Fruit fly (Drosophila melanogaster): ENCODE data around the gene CG31606.

CG31606 gene

dm6 chr2L:8128911-8129310, 18.5 kb upstream of the CG31606 start:
- TF ChIP-seq Mnt (GFP tag; optimal IDR thresholded peaks at IDR 0.05) = no peak
- peak; percentile 90 for TF ChIP-seq kay (GFP tag; ENCODE audit: borderline replicate concordance)

dm6 chr2L:8129996-8130641, 17.3 kb upstream of the CG31606 start:
- TF ChIP-seq CG7045 (GFP tag; optimal IDR thresholded peaks at IDR 0.05) (no peak), CG1620 (GFP tag; optimal IDR thresholded peaks at IDR 0.05) (no peak), CG12768 (GFP tag; optimal IDR thresholded peaks at IDR 0.05) (no peak), cic (GFP tag; optimal IDR thresholded peaks at IDR 0.05) (no peak), CG5204 (GFP tag; optimal IDR thresholded peaks at IDR 0.05) (no peak), Mnt (GFP tag; optimal IDR thresholded peaks at IDR 0.05) (no peak), Clk (GFP tag; optimal IDR thresholded peaks at IDR 0.05) (no peak), CG33017 (tag; optimal IDR thresholded peaks at IDR 0.05) (no peak), bab1 (GFP tag; optimal IDR thresholded peaks at IDR 0.05) (no peak), kay (GFP tag; ENCODE audit: borderline replicate concordance) (no peak), pad (GFP tag; optimal IDR thresholded peaks at IDR 0.05) (no peak), CG7101 (tag; optimal IDR thresholded peaks at IDR 0.05) (no peak), ovo (GFP tag; optimal IDR thresholded peaks at IDR 0.05) (no peak), tj (GFP tag; optimal IDR thresholded peaks at IDR 0.05) (no peak), cnc (optimal IDR thresholded peaks at IDR 0.05) (no peak), CG14711 (tag; optimal IDR thresholded peaks at IDR 0.05) (no peak), toe (GFP tag; optimal IDR thresholded peaks at IDR 0.05) (no peak), Hr96 (GFP tag; optimal IDR thresholded peaks at IDR 0.05) (no peak), CG11617 (GFP tag; optimal IDR thresholded peaks at IDR 0.05) (no peak), Crg-1 (GFP tag; optimal IDR thresholded peaks at IDR 0.05) (no peak)

DNA sequence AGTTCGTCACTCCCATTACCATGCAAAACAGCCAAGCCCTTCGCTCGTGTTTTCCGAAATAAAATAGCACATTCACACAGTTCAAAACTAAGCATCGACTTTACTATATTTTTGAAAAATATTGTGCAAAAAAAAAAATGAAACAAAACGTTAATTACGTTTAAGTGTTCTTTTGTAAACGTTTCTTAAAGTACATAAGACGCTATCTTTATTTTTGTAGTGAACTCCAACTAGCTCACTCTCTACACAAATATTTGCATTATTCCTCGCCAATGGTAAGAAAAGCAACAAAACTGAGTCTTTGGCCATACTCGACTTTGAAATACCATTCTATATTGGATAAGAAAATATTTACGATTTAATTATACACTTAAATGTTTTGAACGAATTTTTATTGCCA, 16.7 kb upstream of the CG31606 start:
- TF ChIP-seq CG33017 (tag; optimal IDR thresholded peaks at IDR 0.05) = peak; percentile 66
- TF ChIP-seq toe (GFP tag; optimal IDR thresholded peaks at IDR 0.05) = no peak
- peak; percentile 40 for TF ChIP-seq CG11617 (GFP tag; optimal IDR thresholded peaks at IDR 0.05)
- TF ChIP-seq CG14711 (tag; optimal IDR thresholded peaks at IDR 0.05) = peak; percentile 4
- peak; percentile 43 for TF ChIP-seq CG7101 (tag; optimal IDR thresholded peaks at IDR 0.05)
- peak; percentile 94 for TF ChIP-seq kay (GFP tag; ENCODE audit: borderline replicate concordance)
- TF ChIP-seq bab1 (GFP tag; optimal IDR thresholded peaks at IDR 0.05) = no peak

DNA sequence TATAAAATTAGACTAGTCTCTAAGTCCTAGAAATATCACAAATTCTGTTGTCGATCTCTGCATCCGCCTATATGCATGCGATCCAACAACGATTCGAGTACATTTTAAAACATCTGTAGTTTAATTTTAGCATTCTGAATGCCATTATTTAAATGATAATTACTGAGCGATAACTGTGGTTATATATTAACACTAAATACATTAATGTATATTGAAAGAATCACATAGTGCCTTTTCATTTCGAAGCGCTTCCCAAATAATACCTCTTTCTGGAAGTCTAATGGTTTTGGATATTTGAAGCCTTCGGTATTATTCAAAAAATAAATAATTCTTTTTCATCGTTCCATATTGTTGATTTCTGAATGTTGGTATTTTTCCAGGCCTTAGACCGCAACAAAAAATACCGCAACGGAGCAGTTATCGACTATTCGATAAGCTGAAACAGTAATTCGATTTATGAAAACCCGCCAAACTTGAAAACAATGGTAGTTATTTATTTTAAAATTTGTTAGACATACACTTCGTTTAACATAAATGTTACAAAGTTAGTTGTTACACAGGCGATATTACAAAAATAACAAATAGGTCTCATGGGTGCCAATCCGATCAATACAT, 13.5 kb upstream of the CG31606 start:
- peak; percentile 74 for TF ChIP-seq kay (GFP tag; ENCODE audit: borderline replicate concordance)
- no peak for TF ChIP-seq CG33017 (tag; optimal IDR thresholded peaks at IDR 0.05)
- peak; percentile 38 for TF ChIP-seq bab1 (GFP tag; optimal IDR thresholded peaks at IDR 0.05)

DNA sequence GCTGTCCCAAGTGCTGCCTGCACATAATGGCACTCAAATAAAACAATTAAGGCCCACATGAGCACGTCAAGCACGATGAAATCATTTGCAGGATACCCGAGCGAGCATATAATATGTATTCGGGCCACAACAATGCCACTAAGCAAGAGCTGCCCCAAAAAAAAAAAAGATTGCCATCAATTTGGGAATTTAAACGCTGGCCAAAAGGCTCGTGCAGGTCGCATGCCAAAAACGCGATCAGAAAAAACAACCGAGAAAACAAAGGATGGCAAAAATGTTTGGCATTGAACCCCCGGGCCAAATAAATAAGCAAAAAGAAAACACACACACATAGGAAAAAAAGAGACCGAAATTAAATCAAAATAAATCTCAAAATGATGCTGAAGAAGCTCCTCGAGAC, 4.7 kb upstream of the CG31606 start:
- TF ChIP-seq Mnt (GFP tag; optimal IDR thresholded peaks at IDR 0.05) (no peak), ovo (GFP tag; optimal IDR thresholded peaks at IDR 0.05) (no peak), Crg-1 (GFP tag; optimal IDR thresholded peaks at IDR 0.05) (no peak), CG7101 (tag; optimal IDR thresholded peaks at IDR 0.05) (no peak), CG14711 (tag; optimal IDR thresholded peaks at IDR 0.05) (no peak), Hr96 (GFP tag; optimal IDR thresholded peaks at IDR 0.05) (no peak), cnc (optimal IDR thresholded peaks at IDR 0.05) (no peak), toe (GFP tag; optimal IDR thresholded peaks at IDR 0.05) (no peak), pad (GFP tag; optimal IDR thresholded peaks at IDR 0.05) (no peak), Clk (GFP tag; optimal IDR thresholded peaks at IDR 0.05) (no peak), CG33017 (tag; optimal IDR thresholded peaks at IDR 0.05) (no peak), CG5204 (GFP tag; optimal IDR thresholded peaks at IDR 0.05) (no peak), cic (GFP tag; optimal IDR thresholded peaks at IDR 0.05) (no peak)

DNA sequence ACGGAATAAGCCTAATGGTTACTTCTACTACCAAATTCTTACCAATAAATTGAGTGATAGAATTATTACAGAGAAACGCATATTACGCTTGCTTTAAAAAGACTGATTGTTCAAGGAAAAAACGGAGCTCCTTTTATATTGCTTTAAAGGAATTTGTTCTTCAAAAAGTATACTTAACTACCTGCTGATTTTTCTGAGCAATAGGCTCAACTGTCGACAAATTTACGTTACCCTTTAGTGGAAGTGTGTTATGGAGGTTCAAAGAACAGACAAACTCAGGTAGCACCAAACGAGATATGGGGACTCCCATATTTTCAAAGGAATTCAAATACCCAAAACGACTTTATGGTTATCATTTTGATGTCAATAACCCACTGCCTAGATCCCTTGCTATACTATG, 3.5 kb upstream of the CG31606 start, which contains the start of gene CG42762:
CG42762 (minus strand) TSS at position 101 of the 400 bp plus-strand sequence.
- TF ChIP-seq pad (GFP tag; optimal IDR thresholded peaks at IDR 0.05) = no peak
- no peak for TF ChIP-seq CG7101 (tag; optimal IDR thresholded peaks at IDR 0.05)
- TF ChIP-seq CG1620 (GFP tag; optimal IDR thresholded peaks at IDR 0.05) = no peak
- TF ChIP-seq cic (GFP tag; optimal IDR thresholded peaks at IDR 0.05) = no peak
- no peak for TF ChIP-seq ovo (GFP tag; optimal IDR thresholded peaks at IDR 0.05)
- no peak for TF ChIP-seq cnc (optimal IDR thresholded peaks at IDR 0.05)
- no peak for TF ChIP-seq Crg-1 (GFP tag; optimal IDR thresholded peaks at IDR 0.05)
- TF ChIP-seq Clk (GFP tag; optimal IDR thresholded peaks at IDR 0.05) = no peak
- TF ChIP-seq CG5204 (GFP tag; optimal IDR thresholded peaks at IDR 0.05) = no peak
- no peak for TF ChIP-seq Hr96 (GFP tag; optimal IDR thresholded peaks at IDR 0.05)
- no peak for TF ChIP-seq CG12768 (GFP tag; optimal IDR thresholded peaks at IDR 0.05)
- TF ChIP-seq toe (GFP tag; optimal IDR thresholded peaks at IDR 0.05) = no peak
- TF ChIP-seq CG11617 (GFP tag; optimal IDR thresholded peaks at IDR 0.05) = no peak
- no peak for TF ChIP-seq Mnt (GFP tag; optimal IDR thresholded peaks at IDR 0.05)
